Fruit fly (Drosophila melanogaster): ENCODE results near the gene CG1138.
A peak's percentile ranks its signal among the peaks of the same experiment; 100 is the strongest.

The CG1138 gene

dm6 chr3R:6597922-6598321, at the start of gene CG1138:
Gene CG1138, minus strand, starts transcription at chr3R:6598022.
- no peak for TF ChIP-seq CTCF (optimal IDR thresholded peaks at IDR 0.05)
- no peak for TF ChIP-seq CG8478 (optimal IDR thresholded peaks at IDR 0.05)

- no peak for TF ChIP-seq CG8478 (optimal IDR thresholded peaks at IDR 0.05)
- peak; percentile 57 to 69 for TF ChIP-seq CTCF (optimal IDR thresholded peaks at IDR 0.05)
Observed at dm6 chr3R:6646740-6647139, 48.9 kb upstream of the CG1138 start, which contains the start of gene Taf1. Gene Taf1, plus strand, starts transcription at chr3R:6646889.

dm6 chr3R:6644334-6644733, 46.5 kb upstream of the CG1138 start, which contains the start of gene Ass:
Gene Ass, minus strand, starts transcription at chr3R:6644434.
- TF ChIP-seq CTCF (optimal IDR thresholded peaks at IDR 0.05) (no peak), CG8478 (optimal IDR thresholded peaks at IDR 0.05) (no peak)

- TF ChIP-seq CG8478 (optimal IDR thresholded peaks at IDR 0.05) (no peak), CTCF (optimal IDR thresholded peaks at IDR 0.05) (no peak)
Observed at dm6 chr3R:6640932-6641331, 43.1 kb upstream of the CG1138 start, which contains the start of gene CG31286. Gene CG31286, plus strand, starts transcription at chr3R:6641232.

- no peak for TF ChIP-seq CTCF (optimal IDR thresholded peaks at IDR 0.05)
- TF ChIP-seq CG8478 (optimal IDR thresholded peaks at IDR 0.05) = no peak
Observed at dm6 chr3R:6629851-6630250, 32.0 kb upstream of the CG1138 start, which contains the start of gene sunz. Gene sunz, plus strand, starts transcription at chr3R:6630151.

- TF ChIP-seq CG8478 (optimal IDR thresholded peaks at IDR 0.05) = no peak
- TF ChIP-seq CTCF (optimal IDR thresholded peaks at IDR 0.05) = no peak
Observed at dm6 chr3R:6629221-6629620, 31.4 kb upstream of the CG1138 start, which contains the start of gene CG15177. Gene CG15177, minus strand, starts transcription at chr3R:6629321.

- TF ChIP-seq CTCF (optimal IDR thresholded peaks at IDR 0.05) (no peak), CG8478 (optimal IDR thresholded peaks at IDR 0.05) (no peak)
Observed at dm6 chr3R:6627800-6628199, 30.0 kb upstream of the CG1138 start, which contains the start of gene sowi. Gene sowi, minus strand, starts transcription at chr3R:6627900.

- TF ChIP-seq CG8478 (optimal IDR thresholded peaks at IDR 0.05) (no peak), CTCF (optimal IDR thresholded peaks at IDR 0.05) (no peak)
Observed at dm6 chr3R:6608814-6609213, 11.0 kb upstream of the CG1138 start, which contains the start of gene glob2. Gene glob2, minus strand, starts transcription at chr3R:6608914.

- TF ChIP-seq CTCF (optimal IDR thresholded peaks at IDR 0.05) (peak; percentile 21 to 73), CG8478 (optimal IDR thresholded peaks at IDR 0.05) (no peak)
Observed at dm6 chr3R:6605142-6605541, 7.3 kb upstream of the CG1138 start.

dm6 chr3R:6600942-6601341, 3.1 kb upstream of the CG1138 start, which contains the start of gene CG31482:
Gene CG31482, plus strand, starts transcription at chr3R:6601242.
- TF ChIP-seq CG8478 (optimal IDR thresholded peaks at IDR 0.05) (no peak), CTCF (optimal IDR thresholded peaks at IDR 0.05) (no peak)

- TF ChIP-seq CTCF (optimal IDR thresholded peaks at IDR 0.05) = no peak
- TF ChIP-seq CG8478 (optimal IDR thresholded peaks at IDR 0.05) = no peak
Observed at dm6 chr3R:6593068-6593567, 4.7 kb downstream of the CG1138 start, which contains the start of gene dpr11. Gene dpr11, minus strand, starts transcription at chr3R:6593330.

- TF ChIP-seq CG8478 (optimal IDR thresholded peaks at IDR 0.05) = no peak
- TF ChIP-seq CTCF (optimal IDR thresholded peaks at IDR 0.05) = no peak
Observed at dm6 chr3R:6580484-6580883, 17.3 kb downstream of the CG1138 start, which contains the start of gene CG2336. Gene CG2336, plus strand, starts transcription at chr3R:6580784.

- TF ChIP-seq CTCF (optimal IDR thresholded peaks at IDR 0.05) (no peak), CG8478 (optimal IDR thresholded peaks at IDR 0.05) (no peak)
Observed at dm6 chr3R:6568835-6569234, 29.0 kb downstream of the CG1138 start.

- no peak for TF ChIP-seq CTCF (optimal IDR thresholded peaks at IDR 0.05)
- TF ChIP-seq CG8478 (optimal IDR thresholded peaks at IDR 0.05) = no peak
Observed at dm6 chr3R:6560251-6560650, 37.6 kb downstream of the CG1138 start, which contains the start of gene CG1137. Gene CG1137, minus strand, starts transcription at chr3R:6560351.

- TF ChIP-seq CTCF (optimal IDR thresholded peaks at IDR 0.05) = no peak
- no peak for TF ChIP-seq CG8478 (optimal IDR thresholded peaks at IDR 0.05)
Observed at dm6 chr3R:6548736-6549135, 49.1 kb downstream of the CG1138 start, which contains the start of gene Pif2. Gene Pif2, plus strand, starts transcription at chr3R:6549036.
